Worm (Caenorhabditis elegans) whole organism, L2 larva: Measurements from ENCODE around the gene F19C7.2.

Experiments used
- R02D3.7 ChIP-seq: fragments of 150-350 bp; optimal IDR thresholded peaks from 2 replicates; lab custom pipeline; 2014; ENCODE audit warnings: missing biosample characterization, missing genetic modification characterization
- alr-1 ChIP-seq: fragments of 150-350 bp; optimal IDR thresholded peaks from 2 replicates; lab custom pipeline; 2014; ENCODE audit warnings: missing biosample characterization, missing genetic modification characterization
- elt-3 ChIP-seq: sonication (generic microtip); optimal IDR thresholded peaks from 2 replicates; lab custom pipeline; 2017; ENCODE audit warnings: missing biosample characterization, missing genetic modification characterization
- nhr-25 ChIP-seq: fragments of 150-350 bp; sonication (generic microtip); optimal IDR thresholded peaks from 3 replicates; lab custom pipeline; 2014; ENCODE audit warnings: missing biosample characterization, missing genetic modification characterization
- unc-39 ChIP-seq: fragments of 150-350 bp; optimal IDR thresholded peaks from 2 replicates; lab custom pipeline; 2014; ENCODE audit warnings: missing biosample characterization, missing genetic modification characterization
- unc-62 ChIP-seq: fragments of 150-350 bp; optimal IDR thresholded peaks from 2 replicates; lab custom pipeline; 2014; ENCODE audit warnings: missing biosample characterization, missing genetic modification reagents, missing genetic modification characterization

DNA sequence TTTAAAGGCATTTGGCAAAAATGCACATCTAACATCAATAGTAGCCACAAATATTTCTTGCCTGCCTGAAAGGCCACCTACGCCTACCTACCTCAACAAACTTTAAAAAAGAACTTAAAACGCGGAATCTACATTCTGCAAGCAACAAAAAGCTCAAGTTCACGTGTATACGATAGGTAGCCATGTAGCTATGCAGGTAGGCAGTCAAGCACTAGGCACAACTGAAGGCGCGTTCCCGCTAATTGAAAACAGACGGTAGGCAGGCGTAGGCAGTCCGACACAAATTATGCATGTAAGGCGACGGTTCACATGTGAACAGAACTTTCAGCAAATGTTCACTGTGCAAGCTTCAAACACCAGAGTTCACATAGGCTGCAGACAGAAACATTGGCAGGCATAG is 12.8 kb downstream of the F19C7.2 start:
- TF ChIP-seq elt-3 (tag; lab: Kevin White, UChicago) (no peak), alr-1 (no peak), R02D3.7 (tag; lab: Kevin White, UChicago) (no peak), nhr-25 (no peak), unc-62 (no peak), unc-39 (tag; lab: Kevin White, UChicago) (no peak)
